Fruit fly (Drosophila melanogaster) whole organism, embryonic: ENCODE measurements around the gene IFT54.

Source experiments
- Antp ChIP-seq: fragments of 200-800 bp; sonication (Bioruptor generic); optimal IDR thresholded peaks from 3 replicates; lab custom pipeline; 2016; ENCODE audit warnings: missing biosample characterization, missing genetic modification characterization
- CG10274 ChIP-seq: fragments of 200-800 bp; sonication (Bioruptor generic); optimal IDR thresholded peaks from 3 replicates; lab custom pipeline; 2017; ENCODE audit warnings: missing biosample characterization, mild to moderate bottlenecking, missing genetic modification characterization
- CG11723 ChIP-seq: fragments of 200-800 bp; sonication (Bioruptor generic); optimal IDR thresholded peaks from 2 replicates; lab custom pipeline; 2017; ENCODE audit warnings: missing biosample characterization, mild to moderate bottlenecking, missing genetic modification characterization
- CG15011 ChIP-seq: fragments of 200-800 bp; sonication (Bioruptor generic); optimal IDR thresholded peaks from 3 replicates; lab custom pipeline; 2018; ENCODE audit warnings: missing biosample characterization, mild to moderate bottlenecking, missing genetic modification characterization
- CG15269 ChIP-seq: fragments of 200-800 bp; sonication (Bioruptor generic); optimal IDR thresholded peaks from 2 replicates; lab custom pipeline; 2018; ENCODE audit warnings: missing biosample characterization, mild to moderate bottlenecking, missing genetic modification characterization, moderate library complexity
- CG17568 ChIP-seq: fragments of 200-800 bp; sonication (Bioruptor generic); optimal IDR thresholded peaks from 2 replicates; lab custom pipeline; 2018; ENCODE audit warnings: missing biosample characterization, mild to moderate bottlenecking, missing genetic modification characterization, moderate library complexity
- CG1832 ChIP-seq: fragments of 200-800 bp; sonication (Bioruptor generic); optimal IDR thresholded peaks from 2 replicates; lab custom pipeline; 2017; ENCODE audit warnings: missing biosample characterization, mild to moderate bottlenecking, missing genetic modification characterization, inconsistent platforms
- CG2678 ChIP-seq: fragments of 200-800 bp; sonication (Bioruptor generic); optimal IDR thresholded peaks from 3 replicates; lab custom pipeline; 2019; ENCODE audit warnings: missing biosample characterization, mild to moderate bottlenecking, missing genetic modification characterization, moderate library complexity
- CG2875 ChIP-seq: fragments of 200-800 bp; sonication (Bioruptor generic); optimal IDR thresholded peaks from 2 replicates; lab custom pipeline; 2017; ENCODE audit warnings: missing biosample characterization, mild to moderate bottlenecking, missing genetic modification characterization, missing genetic modification reagents
- CG30431 ChIP-seq: fragments of 200-800 bp; sonication (Bioruptor generic); optimal IDR thresholded peaks from 2 replicates; lab custom pipeline; 2017; ENCODE audit warnings: missing biosample characterization, missing genetic modification characterization
- CG33213 ChIP-seq: fragments of 200-800 bp; sonication (Bioruptor generic); optimal IDR thresholded peaks from 3 replicates; lab custom pipeline; 2016; ENCODE audit warnings: missing biosample characterization, missing genetic modification characterization
- CG5245 ChIP-seq: fragments of 200-800 bp; sonication (Bioruptor generic); optimal IDR thresholded peaks from 3 replicates; lab custom pipeline; 2016; ENCODE audit warnings: missing biosample characterization, missing genetic modification characterization
- CG6765 ChIP-seq: fragments of 200-800 bp; sonication (Bioruptor generic); optimal IDR thresholded peaks from 3 replicates; lab custom pipeline; 2017; ENCODE audit warnings: missing biosample characterization, mild to moderate bottlenecking, missing genetic modification characterization
- CG6854 ChIP-seq: fragments of 200-800 bp; sonication (Bioruptor generic); optimal IDR thresholded peaks from 3 replicates; lab custom pipeline; 2017; ENCODE audit warnings: missing biosample characterization, mild to moderate bottlenecking, missing genetic modification characterization
- CG8290 ChIP-seq, 3 experiments: fragments of 200-800 bp; sonication (Bioruptor generic); optimal IDR thresholded peaks; 2 replicates each; lab custom pipeline; 2016 to 2019; ENCODE audit warnings: missing biosample characterization in 3 of 3, missing genetic modification characterization in 3 of 3, mild to moderate bottlenecking in 2 of 3, moderate library complexity in 1 of 3
- CkIIα-i1 ChIP-seq: fragments of 200-800 bp; sonication (Bioruptor generic); IDR thresholded peaks from 2 replicates; pipeline ENCODE4 v1.3.6; 2022; ENCODE audit warnings: missing biosample characterization, missing genetic modification characterization
- D19B ChIP-seq: fragments of 200-800 bp; sonication (Bioruptor generic); optimal IDR thresholded peaks from 2 replicates; lab custom pipeline; 2017; ENCODE audit warnings: missing biosample characterization, mild to moderate bottlenecking, missing genetic modification characterization
- Dek ChIP-seq: fragments of 200-800 bp; sonication (Bioruptor generic); optimal IDR thresholded peaks from 3 replicates; lab custom pipeline; 2019; ENCODE audit warnings: missing biosample characterization, mild to moderate bottlenecking, missing genetic modification characterization, moderate library complexity
- E2f2 ChIP-seq: fragments of 200-800 bp; sonication (Bioruptor generic); IDR thresholded peaks from 2 replicates; pipeline ENCODE4 v1.3.6; 2022; ENCODE audit warnings: missing biosample characterization, missing genetic modification characterization
- Elba2 ChIP-seq: fragments of 200-800 bp; sonication (Bioruptor generic); optimal IDR thresholded peaks from 3 replicates; lab custom pipeline; 2016; ENCODE audit warnings: missing biosample characterization, missing genetic modification characterization
- Ets65A ChIP-seq: fragments of 200-800 bp; sonication (Bioruptor generic); peaks from one replicate; lab custom pipeline; 2016; ENCODE audit warnings: missing biosample characterization, missing genetic modification characterization
- H15 ChIP-seq: fragments of 200-800 bp; sonication (Bioruptor generic); IDR thresholded peaks from 3 replicates; pipeline ENCODE4 v1.3.6; 2022; ENCODE audit warnings: missing biosample characterization, missing genetic modification characterization
- HLH4C ChIP-seq: fragments of 200-800 bp; sonication (Bioruptor generic); IDR thresholded peaks from 3 replicates; pipeline ENCODE4 v1.3.6; 2022; ENCODE audit warnings: missing biosample characterization, missing genetic modification characterization; ENCODE audit not compliant: partially characterized antibody
- Hr3 ChIP-seq: fragments of 200-800 bp; sonication (Bioruptor generic); optimal IDR thresholded peaks from 3 replicates; lab custom pipeline; 2016; ENCODE audit warnings: missing biosample characterization, missing genetic modification characterization
- Hsf ChIP-seq: fragments of 200-800 bp; sonication (Bioruptor generic); optimal IDR thresholded peaks from 3 replicates; lab custom pipeline; 2016; ENCODE audit warnings: missing biosample characterization, missing genetic modification characterization
- Kr ChIP-seq: fragments of 200-800 bp; sonication (Bioruptor generic); optimal IDR thresholded peaks from 2 replicates; lab custom pipeline; 2017; ENCODE audit warnings: missing biosample characterization, mild to moderate bottlenecking, missing genetic modification characterization
- MBD-R2 ChIP-seq: fragments of 200-800 bp; sonication (Bioruptor generic); IDR thresholded peaks from 2 replicates; pipeline ENCODE4 v1.3.6; 2022; ENCODE audit warnings: missing biosample characterization, missing genetic modification characterization
- NC2β ChIP-seq: fragments of 200-800 bp; sonication (Bioruptor generic); optimal IDR thresholded peaks from 2 replicates; lab custom pipeline; 2016; ENCODE audit warnings: missing biosample characterization, missing genetic modification characterization
- Neu2 ChIP-seq: fragments of 200-800 bp; sonication (Bioruptor generic); optimal IDR thresholded peaks from 3 replicates; lab custom pipeline; 2016; ENCODE audit warnings: missing biosample characterization, missing genetic modification characterization, borderline replicate concordance
- Six4 ChIP-seq: fragments of 200-800 bp; sonication (Bioruptor generic); optimal IDR thresholded peaks from 2 replicates; lab custom pipeline; 2016; ENCODE audit warnings: missing biosample characterization, missing genetic modification characterization
- Stat92E ChIP-seq, 3 experiments: fragments of >200 bp in 2 of 3; fragments of 200-800 bp in 1 of 3; sonication (Bioruptor generic) in 1 of 3; optimal IDR thresholded peaks; 2 replicates each; lab custom pipeline; 2017 to 2019; ENCODE audit warnings: missing biosample characterization in 3 of 3, missing genetic modification characterization in 3 of 3, mild to moderate bottlenecking in 1 of 3, moderate library complexity in 1 of 3
- Xrp1 ChIP-seq: fragments of 200-800 bp; sonication (Bioruptor generic); IDR thresholded peaks from 2 replicates; pipeline ENCODE4 v1.3.6; 2022; ENCODE audit warnings: missing biosample characterization, missing genetic modification characterization
- ac ChIP-seq: fragments of 200-800 bp; sonication (Bioruptor generic); optimal IDR thresholded peaks from 3 replicates; lab custom pipeline; 2017; ENCODE audit warnings: missing biosample characterization, mild to moderate bottlenecking, missing genetic modification characterization
- ara ChIP-seq: fragments of 200-800 bp; sonication (Bioruptor generic); IDR thresholded peaks from 2 replicates; pipeline ENCODE4 v1.3.6; 2022; ENCODE audit warnings: missing biosample characterization, missing genetic modification characterization
- bab2 ChIP-seq: fragments of 200-800 bp; sonication (Bioruptor generic); optimal IDR thresholded peaks from 2 replicates; lab custom pipeline; 2016; ENCODE audit warnings: missing biosample characterization, missing genetic modification characterization
- bigmax ChIP-seq: fragments of 200-800 bp; sonication (Bioruptor generic); optimal IDR thresholded peaks from 2 replicates; lab custom pipeline; 2018; ENCODE audit warnings: missing biosample characterization, mild to moderate bottlenecking, missing genetic modification characterization
- br ChIP-seq: fragments of >200 bp; optimal IDR thresholded peaks from 2 replicates; lab custom pipeline; 2017
- crc ChIP-seq: fragments of 200-800 bp; sonication (Bioruptor generic); optimal IDR thresholded peaks from 2 replicates; lab custom pipeline; 2016; ENCODE audit warnings: missing biosample characterization, missing genetic modification characterization
- dan ChIP-seq: fragments of 200-800 bp; sonication (Bioruptor generic); IDR thresholded peaks from 2 replicates; pipeline ENCODE4 v1.3.6; 2022; ENCODE audit warnings: missing biosample characterization, missing genetic modification characterization
- dmrt11E ChIP-seq: fragments of 200-800 bp; sonication (Bioruptor generic); optimal IDR thresholded peaks from 3 replicates; lab custom pipeline; 2018; ENCODE audit warnings: missing biosample characterization, mild to moderate bottlenecking, missing genetic modification characterization, moderate library complexity
- fd102C ChIP-seq: fragments of 200-800 bp; sonication (Bioruptor generic); optimal IDR thresholded peaks from 2 replicates; lab custom pipeline; 2018; ENCODE audit warnings: missing biosample characterization, mild to moderate bottlenecking, missing genetic modification characterization, moderate library complexity
- fd64A ChIP-seq: fragments of 200-800 bp; sonication (Bioruptor generic); optimal IDR thresholded peaks from 3 replicates; lab custom pipeline; 2018; ENCODE audit warnings: missing biosample characterization, mild to moderate bottlenecking, missing genetic modification characterization
- gem ChIP-seq: fragments of 200-800 bp; sonication (Bioruptor generic); optimal IDR thresholded peaks from 2 replicates; lab custom pipeline; 2019; ENCODE audit warnings: missing biosample characterization, mild to moderate bottlenecking, missing genetic modification characterization, moderate library complexity
- ind ChIP-seq: fragments of 200-800 bp; sonication (Bioruptor generic); optimal IDR thresholded peaks from 3 replicates; lab custom pipeline; 2016; ENCODE audit warnings: missing biosample characterization, missing genetic modification characterization
- kah ChIP-seq: fragments of 200-800 bp; sonication (Bioruptor generic); optimal IDR thresholded peaks from 2 replicates; lab custom pipeline; 2018; ENCODE audit warnings: missing biosample characterization, mild to moderate bottlenecking, missing genetic modification characterization
- oc ChIP-seq: fragments of 200-800 bp; sonication (Bioruptor generic); optimal IDR thresholded peaks from 2 replicates; lab custom pipeline; 2018; ENCODE audit warnings: missing biosample characterization, mild to moderate bottlenecking, missing genetic modification characterization, moderate library complexity
- org-1 ChIP-seq: fragments of 200-800 bp; sonication (Bioruptor generic); optimal IDR thresholded peaks from 2 replicates; lab custom pipeline; 2017; ENCODE audit warnings: missing biosample characterization, missing genetic modification characterization
- shn ChIP-seq: fragments of 200-800 bp; sonication (Bioruptor generic); optimal IDR thresholded peaks from 3 replicates; lab custom pipeline; 2016; ENCODE audit warnings: missing biosample characterization, missing genetic modification characterization
- so ChIP-seq: fragments of 200-800 bp; sonication (Bioruptor generic); IDR thresholded peaks from 3 replicates; pipeline ENCODE4 v1.3.6; 2022; ENCODE audit warnings: missing biosample characterization, missing genetic modification characterization
- tgo ChIP-seq: fragments of 200-800 bp; sonication (Bioruptor generic); IDR thresholded peaks from 3 replicates; pipeline ENCODE4 v1.3.6; 2022; ENCODE audit warnings: missing biosample characterization, missing genetic modification characterization
- unpg ChIP-seq: fragments of 200-800 bp; sonication (Bioruptor generic); optimal IDR thresholded peaks from 3 replicates; lab custom pipeline; 2018; ENCODE audit warnings: missing biosample characterization, mild to moderate bottlenecking, missing genetic modification characterization, moderate library complexity
- yki ChIP-seq: fragments of >200 bp; optimal IDR thresholded peaks from 3 replicates; lab custom pipeline; 2018

IFT54 gene

dm6 chr3R:14299891-14300290, 2.3 kb upstream of the IFT54 start (continued):
- TF ChIP-seq gem (tag; lab: Kevin White, UChicago) (no peak), CG33213 (GFP tag; lab: Kevin White, UChicago) (no peak), unpg (GFP tag; lab: Kevin White, UChicago) (no peak), CkIIα-i1 (GFP tag; lab: Robert Waterston, UW) (no peak), Hr3 (no peak), CG10274 (GFP tag; lab: Kevin White, UChicago) (no peak), CG15011 (GFP tag; lab: Kevin White, UChicago) (peak; percentile 26), NC2β (GFP tag; lab: Kevin White, UChicago) (peak; percentile 30), CG30431 (no peak), dan (GFP tag; lab: Robert Waterston, UW) (no peak), CG8290 (GFP tag; optimal IDR thresholded peaks at IDR 0.05; lab: Kevin White, UChicago) (no peak), CG8290 (tag; optimal IDR thresholded peaks at IDR 0.05; lab: Kevin White, UChicago) (peak in 1 of 2 experiments; percentile 16), Six4 (GFP tag; lab: Kevin White, UChicago) (no peak), org-1 (GFP tag; lab: Kevin White, UChicago) (no peak), CG5245 (no peak), dmrt11E (tag; lab: Kevin White, UChicago) (peak; percentile 26), H15 (no peak), shn (GFP tag; lab: Kevin White, UChicago) (no peak), Dek (tag; lab: Kevin White, UChicago) (no peak), CG1832 (GFP tag; lab: Kevin White, UChicago) (no peak), bigmax (GFP tag; lab: Kevin White, UChicago) (peak; percentile 5), CG15269 (tag; lab: Kevin White, UChicago) (no peak), ac (GFP tag; lab: Kevin White, UChicago) (no peak), bab2 (GFP tag; lab: Kevin White, UChicago) (no peak), CG6854 (no peak), CG6765 (GFP tag; lab: Kevin White, UChicago) (peak; percentile 10), Hsf (GFP tag; lab: Kevin White, UChicago) (no peak), HLH4C (GFP tag; lab: Robert Waterston, UW) (no peak), CG2678 (peak; percentile 67), kah (GFP tag; lab: Kevin White, UChicago) (peak; percentile 14), Elba2 (GFP tag; lab: Kevin White, UChicago) (no peak), tgo (GFP tag; lab: Robert Waterston, UW) (no peak), Neu2 (GFP tag; lab: Kevin White, UChicago) (no peak), ind (no peak), Ets65A (GFP tag; lab: Kevin White, UChicago) (no peak), CG11723 (GFP tag; lab: Kevin White, UChicago) (peak; percentile 42), E2f2 (GFP tag; lab: Robert Waterston, UW) (no peak), crc (GFP tag; lab: Kevin White, UChicago) (no peak), Antp (GFP tag; lab: Kevin White, UChicago) (no peak), fd102C (GFP tag; lab: Kevin White, UChicago) (no peak), br (lab: Kevin White, UChicago) (no peak), yki (lab: Kevin White, UChicago) (no peak), CG2875 (GFP tag; lab: Kevin White, UChicago) (peak; percentile 11), CG17568 (GFP tag; lab: Kevin White, UChicago) (no peak), ara (GFP tag; lab: Robert Waterston, UW) (no peak), MBD-R2 (GFP tag; lab: Robert Waterston, UW) (no peak), Kr (GFP tag; lab: Kevin White, UChicago) (no peak), Stat92E (GFP tag; optimal IDR thresholded peaks at IDR 0.05; lab: Kevin White, UChicago) (peak in 1 of 3 experiments; percentile 15), Xrp1 (GFP tag; lab: Robert Waterston, UW) (peak; percentile 35; the same call in 1 of the 2 replicates), oc (tag; lab: Kevin White, UChicago) (peak; percentile 72), fd64A (GFP tag; lab: Kevin White, UChicago) (peak; percentile 82), so (GFP tag; lab: Robert Waterston, UW) (0 out of 3 replicates have a peak, but pooled peaks have one; percentile 13), D19B (GFP tag; lab: Kevin White, UChicago) (no peak)
